Worm (Caenorhabditis elegans) whole organism, L4 larva: Measurements from ENCODE around the gene sas-1.

Experiments used
- fkh-10 ChIP-seq: fragments of 150-350 bp; optimal IDR thresholded peaks from 2 replicates; lab custom pipeline; 2014; ENCODE audit warnings: missing biosample characterization, missing genetic modification reagents, missing genetic modification characterization
- madf-9 ChIP-seq: fragments of 200-800 bp; sonication (Bioruptor generic); conservative IDR thresholded peaks from 2 replicates; pipeline ENCODE4 v1.3.6; 2022; ENCODE audit warnings: missing genetic modification reagents, missing genetic modification characterization, missing compliant biosample characterization
- unc-39 ChIP-seq: sonication (generic microtip); optimal IDR thresholded peaks from 2 replicates; lab custom pipeline; 2017; ENCODE audit warnings: missing biosample characterization, missing genetic modification characterization

DNA sequence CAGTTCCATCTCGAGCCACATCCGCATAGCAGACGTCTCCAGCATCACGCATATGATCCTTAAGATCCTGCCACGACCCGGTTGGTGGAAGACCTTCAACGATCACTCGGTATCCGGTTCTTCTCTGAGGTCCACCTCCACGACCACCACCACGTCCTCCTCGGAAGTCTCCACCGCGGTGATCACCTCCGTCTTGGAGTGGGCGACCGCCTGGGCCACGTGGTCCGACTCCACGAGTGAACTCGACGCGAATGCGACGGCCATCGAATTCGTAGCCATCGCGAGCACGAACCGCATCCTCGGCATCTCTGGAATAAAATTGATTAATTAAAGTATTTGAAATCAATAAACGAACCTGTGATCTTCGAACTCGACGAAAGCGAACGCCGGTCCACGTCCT is 11.9 kb upstream of the sas-1 start:
- TF ChIP-seq madf-9 (GFP tag; lab: Robert Waterston, UW), result no peak
- TF ChIP-seq unc-39 (tag; lab: Kevin White, UChicago), result no peak
- TF ChIP-seq fkh-10 (GFP tag; lab: Kevin White, UChicago), result no peak
